Worm (Caenorhabditis elegans) whole organism, early embryonic: ENCODE data around the gene srd-29.

Source experiments
- aly-1 ChIP-seq: sonication (generic microtip); optimal IDR thresholded peaks from 2 replicates; lab custom pipeline; 2016; ENCODE audit warnings: missing genetic modification characterization, missing compliant biosample characterization
- ama-1 ChIP-seq: fragments of 150-350 bp; optimal IDR thresholded peaks from 2 replicates; lab custom pipeline; 2014
- ceh-13 ChIP-seq: fragments of 200-800 bp; sonication (Bioruptor generic); optimal IDR thresholded peaks from 2 replicates; lab custom pipeline; 2018; ENCODE audit warnings: mild to moderate bottlenecking, missing genetic modification characterization, missing compliant biosample characterization
- flt-1 ChIP-seq: fragments of 200-800 bp; sonication (Bioruptor generic); IDR thresholded peaks from 2 replicates; pipeline ENCODE4 v1.3.6; 2022; ENCODE audit warnings: missing genetic modification characterization, missing compliant biosample characterization
- hnd-1 ChIP-seq: sonication (generic microtip); optimal IDR thresholded peaks from 2 replicates; lab custom pipeline; 2016; ENCODE audit warnings: missing genetic modification characterization, missing compliant biosample characterization
- sea-1 ChIP-seq: fragments of 200-800 bp; sonication (Bioruptor generic); conservative IDR thresholded peaks from 2 replicates; pipeline ENCODE4 v1.3.6; 2022; ENCODE audit warnings: missing genetic modification characterization, missing compliant biosample characterization
- tbx-37 ChIP-seq: fragments of 200-800 bp; sonication (Bioruptor generic); conservative IDR thresholded peaks from 2 replicates; pipeline ENCODE4 v1.3.6; 2022; ENCODE audit warnings: missing genetic modification reagents, missing genetic modification characterization, missing compliant biosample characterization
- tra-4 ChIP-seq: sonication (generic microtip); optimal IDR thresholded peaks from 2 replicates; lab custom pipeline; 2017; ENCODE audit warnings: missing genetic modification characterization, missing compliant biosample characterization

DNA sequence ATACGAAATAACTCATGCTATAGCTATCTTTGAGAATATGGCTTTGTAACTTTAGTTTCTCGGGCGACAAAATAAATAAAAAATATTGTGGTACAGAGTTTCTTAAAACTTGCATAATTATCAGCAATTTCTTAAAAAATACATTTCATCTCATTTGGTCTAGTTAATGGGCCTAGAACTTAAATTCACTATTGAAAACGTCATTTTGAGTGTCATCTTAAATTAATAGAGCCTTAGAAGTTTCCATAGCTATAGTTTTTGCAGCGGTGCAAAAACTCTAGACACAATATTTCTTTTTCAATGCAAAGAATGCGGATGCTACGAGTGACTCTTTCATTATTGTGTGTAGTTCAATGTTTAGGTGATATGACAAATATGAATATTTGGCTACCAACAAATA lies 23.5 kb upstream of the srd-29 start, which contains the start of gene clec-215:
- no peak for TF ChIP-seq hnd-1 (tag; lab: Kevin White, UChicago)
- TF ChIP-seq tra-4 (tag; lab: Kevin White, UChicago): no peak
- no peak for TF ChIP-seq flt-1 (GFP tag; lab: Robert Waterston, UW)
- TF ChIP-seq tbx-37 (GFP tag; lab: Robert Waterston, UW): no peak
- no peak for TF ChIP-seq ama-1 (lab: Kevin White, UChicago)
- TF ChIP-seq sea-1 (GFP tag; lab: Robert Waterston, UW): no peak
- no peak for TF ChIP-seq ceh-13 (GFP tag; lab: Kevin White, UChicago)
- no peak for TF ChIP-seq aly-1
